Worm (Caenorhabditis elegans): Measurements from ENCODE around the gene C45G9.6.
A peak's percentile ranks its signal among the peaks of the same experiment; 100 is the strongest.

DNA sequence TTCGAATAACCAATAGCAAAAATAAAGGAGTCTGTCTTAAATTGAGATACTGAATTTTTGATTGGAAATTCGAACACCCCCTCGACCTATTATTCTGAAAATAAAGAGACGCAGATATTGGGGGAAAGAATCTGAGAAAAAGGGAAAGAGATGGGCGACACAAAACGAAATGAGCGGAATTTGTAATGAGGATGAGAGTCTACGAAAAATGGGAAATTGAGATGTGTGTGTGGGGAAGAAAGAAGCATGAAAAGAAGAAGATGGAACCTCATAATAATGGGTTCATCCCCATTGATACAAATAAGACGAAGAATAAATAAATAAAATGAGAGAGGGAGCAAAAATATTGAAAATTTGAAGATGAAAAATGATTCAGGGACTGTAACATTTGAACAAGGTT is 49.3 kb downstream of the C45G9.6 start, which contains the start of gene cah-1:
- TF ChIP-seq elt-3 (tag; optimal IDR thresholded peaks at IDR 0.05) (no peak), nhr-237 (tag; optimal IDR thresholded peaks at IDR 0.05) (no peak), unc-62 (GFP tag; optimal IDR thresholded peaks at IDR 0.05) (no peak), mep-1 (tag; optimal IDR thresholded peaks at IDR 0.05) (no peak), snpc-4 (tag; optimal IDR thresholded peaks at IDR 0.05) (no peak), ztf-11 (tag; optimal IDR thresholded peaks at IDR 0.05) (no peak), lsy-2 (tag; optimal IDR thresholded peaks at IDR 0.05) (no peak), lin-13 (tag; optimal IDR thresholded peaks at IDR 0.05) (no peak), ces-1 (GFP tag; optimal IDR thresholded peaks at IDR 0.05) (peak; percentile 0), unc-120 (tag; optimal IDR thresholded peaks at IDR 0.05; ENCODE audit: poor library complexity, severe bottlenecking) (no peak)

Measured in whole organism, mixed stage, embryonic.